Fruit fly (Drosophila melanogaster) whole organism, embryonic: ENCODE measurements around the gene asf1.
A peak's percentile ranks its signal among the peaks of the same experiment; 100 is the strongest.

Experiments used
- Adf1 ChIP-seq: fragments of 200-800 bp; sonication (Bioruptor generic); IDR thresholded peaks from 2 replicates; pipeline ENCODE4 v1.3.6; 2022; ENCODE audit warnings: missing biosample characterization, missing genetic modification characterization
- Antp ChIP-seq: fragments of 200-800 bp; sonication (Bioruptor generic); optimal IDR thresholded peaks from 3 replicates; lab custom pipeline; 2016; ENCODE audit warnings: missing biosample characterization, missing genetic modification characterization
- B-H2 ChIP-seq: fragments of 200-800 bp; sonication (Bioruptor generic); optimal IDR thresholded peaks from 2 replicates; lab custom pipeline; 2018; ENCODE audit warnings: missing biosample characterization, mild to moderate bottlenecking, missing genetic modification characterization
- CG11504 ChIP-seq: fragments of 200-800 bp; sonication (Bioruptor generic); optimal IDR thresholded peaks from 3 replicates; lab custom pipeline; 2019; ENCODE audit warnings: missing biosample characterization, mild to moderate bottlenecking, missing genetic modification characterization, moderate library complexity
- CG11723 ChIP-seq: fragments of 200-800 bp; sonication (Bioruptor generic); optimal IDR thresholded peaks from 2 replicates; lab custom pipeline; 2017; ENCODE audit warnings: missing biosample characterization, mild to moderate bottlenecking, missing genetic modification characterization
- CG12071 ChIP-seq: fragments of 200-800 bp; sonication (Bioruptor generic); optimal IDR thresholded peaks from 3 replicates; lab custom pipeline; 2018; ENCODE audit warnings: missing biosample characterization, mild to moderate bottlenecking, missing genetic modification characterization
- CG12219 ChIP-seq: fragments of 200-800 bp; sonication (Bioruptor generic); optimal IDR thresholded peaks from 3 replicates; lab custom pipeline; 2018; ENCODE audit warnings: missing biosample characterization, mild to moderate bottlenecking, missing genetic modification characterization
- CG13624 ChIP-seq: fragments of 200-800 bp; sonication (Bioruptor generic); optimal IDR thresholded peaks from 2 replicates; lab custom pipeline; 2016; ENCODE audit warnings: missing biosample characterization, missing genetic modification characterization
- CG15696 ChIP-seq: fragments of 200-800 bp; sonication (Bioruptor generic); optimal IDR thresholded peaks from 2 replicates; lab custom pipeline; 2019; ENCODE audit warnings: missing biosample characterization, mild to moderate bottlenecking, missing genetic modification characterization, moderate library complexity
- CG16813 ChIP-seq: fragments of 200-800 bp; sonication (Bioruptor generic); IDR thresholded peaks from 3 replicates; pipeline ENCODE4 v1.3.6; 2022; ENCODE audit warnings: missing biosample characterization, missing genetic modification characterization; ENCODE audit not compliant: partially characterized antibody
- CG30431 ChIP-seq: fragments of 200-800 bp; sonication (Bioruptor generic); optimal IDR thresholded peaks from 2 replicates; lab custom pipeline; 2017; ENCODE audit warnings: missing biosample characterization, missing genetic modification characterization
- CG42726 ChIP-seq: fragments of 200-800 bp; sonication (Bioruptor generic); IDR thresholded peaks from 2 replicates; pipeline ENCODE4 v1.3.6; 2022; ENCODE audit warnings: missing biosample characterization, missing genetic modification characterization; ENCODE audit not compliant: partially characterized antibody
- CG43689 ChIP-seq: fragments of 200-800 bp; sonication (Bioruptor generic); IDR thresholded peaks from 2 replicates; pipeline ENCODE4 v1.3.6; 2022; ENCODE audit warnings: missing biosample characterization, missing genetic modification characterization
- CG6654 ChIP-seq: fragments of 200-800 bp; sonication (Bioruptor generic); optimal IDR thresholded peaks from 2 replicates; lab custom pipeline; 2017; ENCODE audit warnings: missing biosample characterization, mild to moderate bottlenecking, missing genetic modification characterization
- CG6683 ChIP-seq: fragments of 200-800 bp; sonication (Bioruptor generic); optimal IDR thresholded peaks from 2 replicates; lab custom pipeline; 2017; ENCODE audit warnings: missing biosample characterization, mild to moderate bottlenecking, missing genetic modification characterization, missing genetic modification reagents
- CG6689 ChIP-seq: fragments of 200-800 bp; sonication (Bioruptor generic); IDR thresholded peaks from 2 replicates; pipeline ENCODE4 v1.3.6; 2022; ENCODE audit warnings: missing biosample characterization, missing genetic modification characterization
- CG8089 ChIP-seq: fragments of 200-800 bp; sonication (Bioruptor generic); optimal IDR thresholded peaks from 3 replicates; lab custom pipeline; 2016; ENCODE audit warnings: missing biosample characterization, missing genetic modification characterization
- CG8478 ChIP-seq: fragments of >200 bp; optimal IDR thresholded peaks from 2 replicates; lab custom pipeline; 2018
- CG8944 ChIP-seq: fragments of 200-800 bp; sonication (Bioruptor generic); optimal IDR thresholded peaks from 3 replicates; lab custom pipeline; 2016; ENCODE audit warnings: missing biosample characterization, missing genetic modification characterization
- Doc2 ChIP-seq: fragments of 200-800 bp; sonication (Bioruptor generic); IDR thresholded peaks from 2 replicates; pipeline ENCODE4 v1.3.6; 2022; ENCODE audit warnings: missing biosample characterization, missing genetic modification characterization
- Ets97D ChIP-seq: fragments of 200-800 bp; sonication (Bioruptor generic); optimal IDR thresholded peaks from 3 replicates; lab custom pipeline; 2016; ENCODE audit warnings: missing biosample characterization, missing genetic modification characterization
- Hey ChIP-seq: fragments of 200-800 bp; sonication (Bioruptor generic); optimal IDR thresholded peaks from 3 replicates; lab custom pipeline; 2018; ENCODE audit warnings: missing biosample characterization, mild to moderate bottlenecking, missing genetic modification characterization
- Oaz ChIP-seq: fragments of 200-800 bp; sonication (Bioruptor generic); IDR thresholded peaks from 2 replicates; pipeline ENCODE4 v1.3.6; 2022; ENCODE audit warnings: missing biosample characterization, missing genetic modification characterization
- Rfx ChIP-seq: fragments of 200-800 bp; sonication (Bioruptor generic); IDR thresholded peaks from 2 replicates; pipeline ENCODE4 v1.3.6; 2022; ENCODE audit warnings: missing biosample characterization, missing genetic modification characterization
- Sox100B ChIP-seq: fragments of 200-800 bp; sonication (Bioruptor generic); optimal IDR thresholded peaks from 3 replicates; lab custom pipeline; 2018; ENCODE audit warnings: missing biosample characterization, mild to moderate bottlenecking, missing genetic modification characterization
- YL-1 ChIP-seq: fragments of 200-800 bp; sonication (Bioruptor generic); optimal IDR thresholded peaks from 3 replicates; lab custom pipeline; 2017; ENCODE audit warnings: missing biosample characterization, mild to moderate bottlenecking, missing genetic modification characterization
- ara ChIP-seq: fragments of 200-800 bp; sonication (Bioruptor generic); IDR thresholded peaks from 2 replicates; pipeline ENCODE4 v1.3.6; 2022; ENCODE audit warnings: missing biosample characterization, missing genetic modification characterization
- ash1 ChIP-seq: fragments of 200-800 bp; sonication (Bioruptor generic); optimal IDR thresholded peaks from 2 replicates; lab custom pipeline; 2018; ENCODE audit warnings: missing biosample characterization, mild to moderate bottlenecking, missing genetic modification characterization
- bbx ChIP-seq: fragments of 200-800 bp; sonication (Bioruptor generic); IDR thresholded peaks from 2 replicates; pipeline ENCODE4 v1.3.6; 2022; ENCODE audit warnings: missing biosample characterization, missing genetic modification characterization; ENCODE audit not compliant: partially characterized antibody
- br ChIP-seq: fragments of >200 bp; optimal IDR thresholded peaks from 2 replicates; lab custom pipeline; 2017
- cas ChIP-seq: fragments of 200-800 bp; sonication (Bioruptor generic); IDR thresholded peaks from 2 replicates; pipeline ENCODE4 v1.3.6; 2022; ENCODE audit warnings: missing biosample characterization, missing genetic modification characterization
- ci ChIP-seq: fragments of 200-800 bp; sonication (Bioruptor generic); IDR thresholded peaks from 3 replicates; pipeline ENCODE4 v1.3.6; 2022; ENCODE audit warnings: missing biosample characterization, missing genetic modification characterization
- dm ChIP-seq: fragments of 200-800 bp; sonication (Bioruptor generic); optimal IDR thresholded peaks from 3 replicates; lab custom pipeline; 2016; ENCODE audit warnings: missing biosample characterization, missing genetic modification characterization
- esg ChIP-seq: fragments of 200-800 bp; sonication (Bioruptor generic); conservative IDR thresholded peaks from 2 replicates; pipeline ENCODE4 v1.3.6; 2022; ENCODE audit warnings: missing biosample characterization, missing genetic modification characterization
- fru ChIP-seq: fragments of >200 bp; optimal IDR thresholded peaks from 2 replicates; lab custom pipeline; 2017
- grau ChIP-seq: fragments of 200-800 bp; optimal IDR thresholded peaks from 3 replicates; lab custom pipeline; 2019; ENCODE audit warnings: missing biosample characterization, mild to moderate bottlenecking, missing genetic modification characterization, moderate library complexity
- gro ChIP-seq: fragments of 200-800 bp; sonication (Bioruptor generic); optimal IDR thresholded peaks from 2 replicates; lab custom pipeline; 2016; ENCODE audit warnings: missing biosample characterization, missing genetic modification characterization
- gsb-n ChIP-seq: fragments of 200-800 bp; sonication (Bioruptor generic); optimal IDR thresholded peaks from 3 replicates; lab custom pipeline; 2018; ENCODE audit warnings: missing biosample characterization, mild to moderate bottlenecking, missing genetic modification characterization
- gt ChIP-seq: fragments of 200-800 bp; sonication (Bioruptor generic); IDR thresholded peaks from 2 replicates; pipeline ENCODE4 v1.3.6; 2022; ENCODE audit warnings: missing biosample characterization, missing genetic modification characterization
- hb ChIP-seq: fragments of 200-800 bp; sonication (Bioruptor generic); IDR thresholded peaks from 3 replicates; pipeline ENCODE4 v1.3.6; 2022; ENCODE audit warnings: missing biosample characterization, missing genetic modification characterization; ENCODE audit not compliant: partially characterized antibody
- lola ChIP-seq, 3 experiments: fragments of >200 bp in 2 of 3; fragments of 200-800 bp in 1 of 3; sonication (Bioruptor generic) in 1 of 3; optimal IDR thresholded peaks; 2 replicates each; lab custom pipeline; 2017 to 2019; ENCODE audit warnings: missing biosample characterization in 3 of 3, missing genetic modification characterization in 3 of 3, mild to moderate bottlenecking in 1 of 3, moderate library complexity in 1 of 3
- nau ChIP-seq: fragments of 200-800 bp; sonication (Bioruptor generic); optimal IDR thresholded peaks from 3 replicates; lab custom pipeline; 2017; ENCODE audit warnings: missing biosample characterization, mild to moderate bottlenecking, missing genetic modification characterization, missing genetic modification reagents
- pan ChIP-seq, 4 experiments: fragments of >200 bp in 3 of 4; fragments of 200-800 bp in 1 of 4; sonication (Bioruptor generic) in 1 of 4; optimal IDR thresholded peaks in 3 of 4; IDR thresholded peaks in 1 of 4; 2 replicates each; pipeline versions ENCODE4 v1.3.6 to Lab custom; 2017 to 2022; ENCODE audit warnings: missing biosample characterization in 2 of 4, missing genetic modification characterization in 2 of 4, mixed read lengths in 1 of 4
- pita ChIP-seq: fragments of 200-800 bp; sonication (Bioruptor generic); optimal IDR thresholded peaks from 2 replicates; lab custom pipeline; 2017; ENCODE audit warnings: missing biosample characterization, mild to moderate bottlenecking, missing genetic modification characterization
- seq ChIP-seq: fragments of 200-800 bp; sonication (Bioruptor generic); IDR thresholded peaks from 2 replicates; pipeline ENCODE4 v1.3.6; 2022; ENCODE audit warnings: missing biosample characterization, missing genetic modification characterization
- sima ChIP-seq: fragments of 200-800 bp; sonication (Bioruptor generic); optimal IDR thresholded peaks from 2 replicates; lab custom pipeline; 2016; ENCODE audit warnings: missing biosample characterization, missing genetic modification characterization
- sr ChIP-seq: fragments of 200-800 bp; sonication (Bioruptor generic); IDR thresholded peaks from 3 replicates; pipeline ENCODE4 v1.3.6; 2022; ENCODE audit warnings: missing biosample characterization, missing genetic modification characterization
- stwl ChIP-seq: fragments of 200-800 bp; sonication (Bioruptor generic); optimal IDR thresholded peaks from 3 replicates; lab custom pipeline; 2018; ENCODE audit warnings: missing biosample characterization, mild to moderate bottlenecking, missing genetic modification characterization, moderate library complexity
- tgo ChIP-seq: fragments of 200-800 bp; sonication (Bioruptor generic); IDR thresholded peaks from 3 replicates; pipeline ENCODE4 v1.3.6; 2022; ENCODE audit warnings: missing biosample characterization, missing genetic modification characterization
- ttk ChIP-seq: fragments of 200-800 bp; sonication (Bioruptor generic); IDR thresholded peaks from 2 replicates; pipeline ENCODE4 v2.1.2; 2022; ENCODE audit warnings: missing biosample characterization, missing genetic modification characterization
- zen2 ChIP-seq: fragments of 200-800 bp; sonication (Bioruptor generic); IDR thresholded peaks from 3 replicates; pipeline ENCODE4 v1.3.6; 2022; ENCODE audit warnings: missing biosample characterization, missing genetic modification characterization; ENCODE audit not compliant: partially characterized antibody

The asf1 gene

dm6 chr3L:19590422-19590821, 28.3 kb upstream of the asf1 start, which contains the start of gene CG14100 (continued):
- TF ChIP-seq CG6654 (peak; percentile 97), CG16813 (GFP tag; lab: Robert Waterston, UW) (no peak), CG11723 (GFP tag; lab: Kevin White, UChicago) (peak; percentile 100), Adf1 (GFP tag; lab: Robert Waterston, UW) (peak; percentile 97), gt (GFP tag; lab: Robert Waterston, UW) (peak; percentile 100), zen2 (GFP tag; lab: Robert Waterston, UW) (no peak), CG8478 (lab: Kevin White, UChicago) (no peak), bbx (no peak), gro (GFP tag; lab: Kevin White, UChicago) (peak; percentile 100), dm (peak; percentile 100), YL-1 (GFP tag; lab: Kevin White, UChicago) (peak; percentile 100), nau (GFP tag; lab: Kevin White, UChicago) (no peak), Sox100B (peak; percentile 100), Hey (peak; percentile 100), CG43689 (GFP tag; lab: Robert Waterston, UW) (peak; percentile 100), CG42726 (GFP tag; lab: Robert Waterston, UW) (peak; percentile 70; the same call in 1 of the 2 replicates), stwl (tag; lab: Kevin White, UChicago) (peak; percentile 99), CG30431 (GFP tag; lab: Kevin White, UChicago) (peak; percentile 100), gsb-n (peak; percentile 100), Antp (GFP tag; lab: Kevin White, UChicago) (peak; percentile 100), Doc2 (GFP tag; lab: Robert Waterston, UW) (peak; percentile 100), CG11504 (tag; lab: Kevin White, UChicago) (peak; percentile 99), sr (GFP tag; lab: Robert Waterston, UW) (peak; percentile 100), CG8944 (GFP tag; lab: Kevin White, UChicago) (peak; percentile 100), seq (GFP tag; lab: Robert Waterston, UW) (peak; percentile 100), esg (GFP tag; lab: Robert Waterston, UW) (peak; percentile 100), grau (tag; lab: Kevin White, UChicago) (peak; percentile 100), CG8089 (GFP tag; lab: Kevin White, UChicago) (peak; percentile 100), tgo (GFP tag; lab: Robert Waterston, UW) (peak; percentile 100), sima (GFP tag; lab: Kevin White, UChicago) (peak; percentile 100), ci (GFP tag; lab: Robert Waterston, UW) (peak; percentile 100), Oaz (GFP tag; lab: Robert Waterston, UW) (peak; percentile 100), CG12071 (GFP tag; lab: Kevin White, UChicago) (peak; percentile 100), br (lab: Kevin White, UChicago) (no peak), Ets97D (GFP tag; lab: Kevin White, UChicago) (peak; percentile 98), CG6683 (peak; percentile 99), ash1 (GFP tag; lab: Kevin White, UChicago) (peak; percentile 100), hb (GFP tag; lab: Robert Waterston, UW) (no peak), Rfx (GFP tag; lab: Robert Waterston, UW) (peak; percentile 100), CG6689 (GFP tag; lab: Robert Waterston, UW) (peak; percentile 100), pan (optimal IDR thresholded peaks at IDR 0.05; lab: Kevin White, UChicago) (no peak), pan (GFP tag; optimal IDR thresholded peaks at IDR 0.05 in 1 of 2, IDR thresholded peaks at IDR 0.05 in 1 of 2) (peak in 1 of 2 experiments; percentile 100), cas (GFP tag; lab: Robert Waterston, UW) (peak; percentile 100), lola (GFP tag; optimal IDR thresholded peaks at IDR 0.05; lab: Kevin White, UChicago) (peak in 1 of 3 experiments; percentile 100), CG12219 (GFP tag; lab: Kevin White, UChicago) (peak; percentile 100), CG13624 (GFP tag; lab: Kevin White, UChicago) (peak; percentile 100), B-H2 (peak; percentile 100), pita (GFP tag; lab: Kevin White, UChicago) (no peak), fru (lab: Kevin White, UChicago) (no peak), ttk (GFP tag; lab: Robert Waterston, UW) (peak; percentile 100), ara (GFP tag; lab: Robert Waterston, UW) (peak; percentile 100), CG15696 (tag; lab: Kevin White, UChicago) (peak; percentile 100)
